Fruit fly (Drosophila melanogaster) Kc167 (cell line): ENCODE measurements around the gene MED28.

ENCODE experiments used
- Sin3A ChIP-seq: fragments of >200 bp; optimal IDR thresholded peaks from 2 replicates; lab custom pipeline; 2018; ENCODE audit warnings: missing external identifiers
- h ChIP-seq: fragments of >200 bp; optimal IDR thresholded peaks from 3 replicates; lab custom pipeline; 2018; ENCODE audit warnings: missing external identifiers
- insv ChIP-seq: fragments of >200 bp; optimal IDR thresholded peaks from 3 replicates; lab custom pipeline; 2018; ENCODE audit warnings: missing external identifiers
- psq ChIP-seq: fragments of >200 bp; optimal IDR thresholded peaks from 2 replicates; lab custom pipeline; 2017; ENCODE audit warnings: missing external identifiers
- ttk ChIP-seq: sonication (Bioruptor generic); optimal IDR thresholded peaks from 2 replicates; lab custom pipeline; 2017; ENCODE audit warnings: missing external identifiers

DNA sequence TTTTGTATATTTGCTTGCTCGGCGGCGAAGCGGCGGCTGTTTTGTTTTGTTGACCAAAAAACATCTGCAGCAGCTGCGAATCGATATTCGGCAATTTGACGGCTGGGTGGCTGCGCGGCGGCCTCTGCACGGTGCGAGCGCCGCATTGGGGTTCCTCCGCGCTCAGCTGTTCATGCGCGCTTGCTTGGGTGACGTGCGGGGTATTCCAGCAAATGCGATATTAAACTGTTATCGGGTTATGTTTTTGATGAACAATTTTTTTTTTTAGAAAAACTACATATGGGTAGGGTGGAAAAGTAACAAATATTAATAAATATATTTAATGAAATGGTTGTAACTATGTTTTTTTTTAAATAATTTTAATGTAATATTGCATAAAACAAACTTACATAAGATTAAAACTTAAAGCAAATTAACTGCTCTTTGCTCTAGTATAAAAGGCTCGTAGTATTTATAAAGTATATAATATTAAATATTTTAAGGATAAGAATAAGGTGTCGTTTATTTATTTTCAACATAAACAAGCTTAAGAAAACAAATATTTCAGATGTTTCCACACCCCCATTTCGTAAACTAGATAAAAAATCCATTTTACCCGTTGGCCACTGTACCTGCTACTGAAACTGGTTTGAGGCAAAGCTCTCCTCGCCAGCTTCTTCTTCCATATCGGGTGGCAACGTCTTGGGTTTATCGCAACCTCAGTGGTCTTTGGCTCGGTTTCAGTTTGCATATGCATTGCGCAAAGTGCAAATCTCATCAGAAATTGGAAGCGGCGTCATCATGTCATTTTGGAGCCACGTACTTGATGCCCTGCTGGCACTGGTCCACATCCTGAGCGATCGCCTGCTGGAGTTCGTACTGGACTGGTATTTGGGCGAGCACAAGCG lies 14.2 kb downstream of the MED28 start, which contains the start of the genes Gnpat and CG5112:
- TF ChIP-seq h (lab: Kevin White, UChicago) (no peak), Sin3A (lab: Kevin White, UChicago) (no peak), ttk (no peak), insv (lab: Kevin White, UChicago) (no peak), psq (no peak)
